Worm (Caenorhabditis elegans): ENCODE results near the gene C53B7.3.

DNA sequence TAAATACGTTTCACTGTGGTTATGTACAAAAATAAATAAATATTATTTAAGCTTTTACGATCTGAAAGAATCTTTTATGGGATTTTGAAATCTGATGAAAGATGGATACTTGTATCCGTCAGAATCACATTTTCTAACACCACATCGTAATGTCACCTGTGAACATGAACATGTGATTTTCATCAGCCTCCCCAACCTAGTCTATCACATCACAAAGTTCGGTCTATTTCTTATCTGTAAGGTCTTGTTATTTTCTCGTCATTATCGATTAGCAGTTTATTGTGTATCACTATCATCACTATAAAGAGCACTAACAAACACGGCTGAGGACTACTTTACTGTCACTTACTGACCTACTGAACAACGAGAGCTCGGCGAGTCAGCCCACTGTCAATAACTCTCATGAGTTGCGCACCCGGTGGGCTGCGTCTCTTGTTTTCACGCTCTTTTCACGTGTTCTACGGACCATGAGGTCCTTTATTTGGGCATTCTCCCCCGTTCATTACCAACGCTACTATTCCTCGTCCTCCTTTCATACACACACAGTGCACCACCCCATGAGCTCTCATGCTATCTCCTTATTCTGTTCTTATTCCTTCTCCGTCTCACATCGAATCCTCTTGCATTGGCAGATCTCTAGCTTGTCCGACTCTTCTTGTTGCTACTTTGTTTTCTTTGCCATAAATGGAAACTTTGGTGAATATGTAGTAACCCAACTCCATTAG lies 37.3 kb upstream of the C53B7.3 start:
- TF ChIP-seq ztf-11 (tag; optimal IDR thresholded peaks at IDR 0.05) (no peak), nhr-12 (tag; optimal IDR thresholded peaks at IDR 0.05) (no peak), unc-62 (GFP tag; optimal IDR thresholded peaks at IDR 0.05) (no peak), M03D4.4 (tag; optimal IDR thresholded peaks at IDR 0.05) (no peak), lsy-2 (tag; optimal IDR thresholded peaks at IDR 0.05) (no peak), blmp-1 (tag; optimal IDR thresholded peaks at IDR 0.05) (no peak), sem-2 (GFP tag; optimal IDR thresholded peaks at IDR 0.05) (no peak), lin-13 (tag; optimal IDR thresholded peaks at IDR 0.05) (no peak), ceh-83 (GFP tag; optimal IDR thresholded peaks at IDR 0.05) (no peak)

All from whole organism, mixed stage, embryonic.